Fruit fly (Drosophila melanogaster): ENCODE results near the gene Sfp87B.

The Sfp87B gene

dm6 chr3R:12280729-12281342 is 7.9 kb downstream of the Sfp87B start (continued):
- TF ChIP-seq Eip93F (GFP tag; optimal IDR thresholded peaks at IDR 0.05) (no peak), CG11294 (GFP tag; IDR thresholded peaks at IDR 0.05) (no peak), acj6 (GFP tag; optimal IDR thresholded peaks at IDR 0.05) (no peak), CG3032 (tag; optimal IDR thresholded peaks at IDR 0.05) (no peak), CG6808 (GFP tag; optimal IDR thresholded peaks at IDR 0.05) (no peak), Hr39 (GFP tag; optimal IDR thresholded peaks at IDR 0.05) (no peak), spab (GFP tag; optimal IDR thresholded peaks at IDR 0.05) (no peak), dsx (GFP tag; optimal IDR thresholded peaks at IDR 0.05; ENCODE audit: poor library complexity, severe bottlenecking) (peak; percentile 21), ss (GFP tag; optimal IDR thresholded peaks at IDR 0.05) (peak; percentile 8 to 30), CG6163 (GFP tag; IDR thresholded peaks at IDR 0.05) (no peak), lz (GFP tag; optimal IDR thresholded peaks at IDR 0.05) (no peak), Sox102F (GFP tag; optimal IDR thresholded peaks at IDR 0.05) (no peak), CG16779 (tag; optimal IDR thresholded peaks at IDR 0.05) (peak; percentile 12), CG7368 (GFP tag; optimal IDR thresholded peaks at IDR 0.05) (peak; percentile 62), Sox14 (GFP tag; optimal IDR thresholded peaks at IDR 0.05) (no peak), CG8632 (GFP tag; optimal IDR thresholded peaks at IDR 0.05) (no peak), salr (GFP tag; optimal IDR thresholded peaks at IDR 0.05) (no peak), topi (GFP tag; optimal IDR thresholded peaks at IDR 0.05) (no peak)

DNA sequence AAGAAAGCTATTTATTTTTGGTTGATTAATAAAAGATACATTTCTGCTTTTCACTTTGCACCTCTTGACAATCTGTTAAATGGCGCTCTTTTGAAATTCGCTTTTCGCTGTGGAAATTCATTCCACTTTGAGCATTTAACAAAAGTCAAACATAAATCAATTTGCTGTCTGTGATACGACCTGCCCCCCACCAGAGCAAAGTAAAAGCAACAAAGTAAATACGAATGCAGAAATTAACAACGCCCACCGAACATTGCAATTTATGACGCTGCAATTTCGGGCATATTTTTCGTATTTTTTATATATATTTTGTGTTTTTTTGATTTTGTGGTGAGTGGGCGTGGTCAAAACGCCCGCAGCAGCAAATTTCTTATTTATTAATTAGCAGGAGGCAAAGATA is 12.7 kb downstream of the Sfp87B start:
- TF ChIP-seq CG6276 (GFP tag; optimal IDR thresholded peaks at IDR 0.05), result no peak
- TF ChIP-seq Sox15 (GFP tag; optimal IDR thresholded peaks at IDR 0.05), result no peak
- TF ChIP-seq CG7368 (GFP tag; optimal IDR thresholded peaks at IDR 0.05), result no peak
- TF ChIP-seq fkh (GFP tag; optimal IDR thresholded peaks at IDR 0.05), result no peak
- no peak for TF ChIP-seq Hr39 (GFP tag; optimal IDR thresholded peaks at IDR 0.05)
- no peak for TF ChIP-seq Sox14 (GFP tag; optimal IDR thresholded peaks at IDR 0.05)
- TF ChIP-seq CG3032 (tag; optimal IDR thresholded peaks at IDR 0.05), result no peak
- peak; percentile 96 for TF ChIP-seq svp (GFP tag)

- TF ChIP-seq eg (GFP tag; IDR thresholded peaks at IDR 0.05), result peak; percentile 29; the same call in 1 of the 3 replicates
- TF ChIP-seq CG34406 (GFP tag; optimal IDR thresholded peaks at IDR 0.05), result no peak
- TF ChIP-seq svp (GFP tag), result peak; percentile 52
- TF ChIP-seq CG8632 (GFP tag; optimal IDR thresholded peaks at IDR 0.05), result no peak
- no peak for TF ChIP-seq CG8319 (GFP tag; optimal IDR thresholded peaks at IDR 0.05)
- peak; percentile 4 for TF ChIP-seq spab (GFP tag; optimal IDR thresholded peaks at IDR 0.05)
- TF ChIP-seq Eip78C (GFP tag), result peak; percentile 66
- peak; percentile 45 for TF ChIP-seq Hr4 (GFP tag; optimal IDR thresholded peaks at IDR 0.05)
- peak; percentile 9 for TF ChIP-seq CG10669 (GFP tag; optimal IDR thresholded peaks at IDR 0.05)
- no peak for TF ChIP-seq achi (GFP tag; optimal IDR thresholded peaks at IDR 0.05)
- TF ChIP-seq Lpt (GFP tag; optimal IDR thresholded peaks at IDR 0.05), result no peak
- TF ChIP-seq CG1621 (tag; optimal IDR thresholded peaks at IDR 0.05), result no peak
- no peak for TF ChIP-seq fd85E (GFP tag; optimal IDR thresholded peaks at IDR 0.05)
- TF ChIP-seq fd59A (GFP tag; optimal IDR thresholded peaks at IDR 0.05), result no peak
- TF ChIP-seq CG3032 (tag; optimal IDR thresholded peaks at IDR 0.05), result no peak
- TF ChIP-seq fkh (GFP tag; optimal IDR thresholded peaks at IDR 0.05), result no peak
- no peak for TF ChIP-seq Sox15 (GFP tag; optimal IDR thresholded peaks at IDR 0.05)
- peak; percentile 46 for TF ChIP-seq Ets96B (tag; optimal IDR thresholded peaks at IDR 0.05)
- peak; percentile 56 for TF ChIP-seq CG32006 (GFP tag; optimal IDR thresholded peaks at IDR 0.05)
- no peak for TF ChIP-seq Sox14 (GFP tag; optimal IDR thresholded peaks at IDR 0.05)
- TF ChIP-seq topi (GFP tag; optimal IDR thresholded peaks at IDR 0.05), result no peak
- no peak for TF ChIP-seq esn (GFP tag; optimal IDR thresholded peaks at IDR 0.05)
- no peak for TF ChIP-seq cyc (GFP tag; optimal IDR thresholded peaks at IDR 0.05)
- TF ChIP-seq Eip93F (GFP tag; optimal IDR thresholded peaks at IDR 0.05), result no peak
- peak; percentile 2 for TF ChIP-seq CG10631 (GFP tag; optimal IDR thresholded peaks at IDR 0.05)
- peak; percentile 54; the same call in 1 of the 3 replicates for TF ChIP-seq CG6163 (GFP tag; IDR thresholded peaks at IDR 0.05)
- TF ChIP-seq Blimp-1 (GFP tag; optimal IDR thresholded peaks at IDR 0.05), result no peak
- peak; percentile 0 for TF ChIP-seq Eip75B (GFP tag; optimal IDR thresholded peaks at IDR 0.05)
- TF ChIP-seq salr (GFP tag; optimal IDR thresholded peaks at IDR 0.05), result no peak
- no peak for TF ChIP-seq CG6276 (GFP tag; optimal IDR thresholded peaks at IDR 0.05)
- peak in 1 of 2 experiments; percentile 15 for TF ChIP-seq ss (GFP tag; optimal IDR thresholded peaks at IDR 0.05)
- no peak for TF ChIP-seq CG11762 (GFP tag; optimal IDR thresholded peaks at IDR 0.05; ENCODE audit: insufficient read depth)
These were observed 15.8 kb downstream of the Sfp87B start for dm6 chr3R:12288580-12289299.
